Worm (Caenorhabditis elegans) whole organism, dauer: ENCODE measurements around the gene ZK1240.1.

Source experiments
- unc-62 ChIP-seq: sonication (generic microtip); optimal IDR thresholded peaks from 2 replicates; lab custom pipeline; 2017; ENCODE audit warnings: missing biosample characterization, missing genetic modification reagents, missing genetic modification characterization

Gene ZK1240.1

ce11 chrII:2317883-2318357, 11.3 kb upstream of the ZK1240.1 start, which contains the start of the genes ZK1240.5 and ZK1240.9:
TSS of gene ZK1240.5 (minus strand) at chrII:2317933.
TSS of gene ZK1240.9 (plus strand) at chrII:2318189.
- TF ChIP-seq unc-62 (GFP tag; lab: Kevin White, UChicago): no peak

DNA sequence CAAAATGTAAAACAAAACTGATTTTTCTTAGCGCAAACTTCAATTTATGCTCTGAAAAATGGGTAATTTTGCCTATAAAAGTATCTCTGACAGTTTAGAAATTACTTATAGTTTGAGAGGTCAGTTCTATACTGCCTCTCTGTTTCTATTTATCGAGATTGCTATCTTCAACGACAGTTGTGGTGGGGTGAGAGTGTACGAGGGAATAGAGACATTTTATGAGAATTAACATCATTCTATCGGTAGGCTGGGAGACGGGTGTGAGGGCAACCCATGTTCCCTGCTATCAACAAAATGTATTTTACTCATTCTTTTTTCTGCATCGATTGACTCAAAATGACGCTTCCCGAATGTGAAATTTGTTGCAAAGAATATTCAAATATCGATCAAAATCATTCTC, 9.1 kb upstream of the ZK1240.1 start, which contains the start of gene ZK1240.3:
Gene ZK1240.3 (plus strand): TSS at position 238 of the 400 bp plus-strand sequence.
- no peak for TF ChIP-seq unc-62 (GFP tag; lab: Kevin White, UChicago)

- TF ChIP-seq unc-62 (GFP tag; lab: Kevin White, UChicago): no peak
Observed at ce11 chrII:2322857-2323518, 6.2 kb upstream of the ZK1240.1 start, which contains the start of the genes ZK1240.6 and ZK1240.2. TSS of gene ZK1240.6 (minus strand) at chrII:2322907. TSS of gene ZK1240.2 (plus strand) at chrII:2323376.

DNA sequence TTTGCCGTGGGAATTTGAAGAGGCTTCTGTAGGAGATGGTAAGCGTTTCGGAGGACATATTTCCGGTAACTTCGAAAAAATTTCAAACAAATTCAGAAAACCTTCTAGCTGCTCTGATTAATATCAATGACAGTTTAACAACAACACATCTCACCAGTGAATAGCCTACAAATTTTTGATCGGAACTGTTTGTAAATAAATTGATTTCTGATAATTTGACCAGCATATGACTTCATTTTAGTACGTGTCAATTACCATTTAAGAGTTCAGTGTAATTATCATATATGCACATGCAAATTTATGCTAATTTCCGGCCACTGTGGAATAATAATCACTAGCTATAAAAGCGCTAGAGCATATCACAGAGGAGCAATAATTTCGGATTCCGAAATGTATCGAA, 4.2 kb upstream of the ZK1240.1 start, which contains the start of gene ZK1240.11:
Gene ZK1240.11 (plus strand): TSS at position 301 of the 400 bp plus-strand sequence.
- TF ChIP-seq unc-62 (GFP tag; lab: Kevin White, UChicago): no peak

DNA sequence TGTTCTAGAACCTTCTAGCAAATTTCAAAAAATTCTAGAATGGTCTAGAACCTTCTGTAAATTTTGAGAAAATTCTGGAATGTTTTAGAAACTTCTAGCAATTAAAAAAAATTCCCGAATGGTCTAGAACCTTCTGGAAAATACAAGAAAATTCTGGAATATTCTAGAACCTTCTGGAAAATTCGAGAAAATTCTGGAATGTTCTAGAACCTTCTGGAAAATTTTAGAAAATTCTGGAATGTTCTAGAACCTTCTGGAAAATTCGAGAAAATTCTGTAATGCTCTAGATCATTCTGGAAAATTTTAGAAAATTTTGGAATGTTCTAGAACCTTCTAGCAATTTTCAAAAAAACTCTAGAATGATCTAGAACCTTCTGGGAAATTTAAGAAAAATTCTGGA, 1.3 kb downstream of the ZK1240.1 start:
- TF ChIP-seq unc-62 (GFP tag; lab: Kevin White, UChicago): no peak

DNA sequence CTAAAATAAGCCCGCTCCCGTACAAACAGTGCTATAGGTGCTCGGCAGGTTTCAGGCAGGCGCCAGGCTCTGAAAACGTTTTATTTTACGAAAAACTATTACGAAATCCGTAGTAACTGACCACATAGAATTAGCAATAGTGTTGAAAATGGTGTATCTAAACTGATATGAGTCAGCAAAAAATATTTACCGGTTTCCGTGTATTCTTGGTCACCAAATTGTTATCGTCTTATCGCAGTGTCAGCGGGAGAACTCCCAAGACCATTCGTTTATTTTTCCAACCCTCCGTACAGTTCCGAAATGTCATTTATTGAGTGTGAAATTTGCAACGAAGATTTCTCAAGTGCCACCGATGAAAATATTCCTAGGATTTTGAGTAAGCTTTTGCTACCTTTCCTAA, 3.0 kb downstream of the ZK1240.1 start, which contains the start of gene F43C11.8:
Gene F43C11.8 (plus strand): TSS at position 301 of the 400 bp plus-strand sequence.
- no peak for TF ChIP-seq unc-62 (GFP tag; lab: Kevin White, UChicago)

- no peak for TF ChIP-seq unc-62 (GFP tag; lab: Kevin White, UChicago)
Observed at ce11 chrII:2335572-2335971, 6.4 kb downstream of the ZK1240.1 start, which contains the start of gene F43C11.7. TSS of gene F43C11.7 (plus strand) at chrII:2335897.

- no peak for TF ChIP-seq unc-62 (GFP tag; lab: Kevin White, UChicago)
Observed at ce11 chrII:2336177-2336576, 7.0 kb downstream of the ZK1240.1 start.

DNA sequence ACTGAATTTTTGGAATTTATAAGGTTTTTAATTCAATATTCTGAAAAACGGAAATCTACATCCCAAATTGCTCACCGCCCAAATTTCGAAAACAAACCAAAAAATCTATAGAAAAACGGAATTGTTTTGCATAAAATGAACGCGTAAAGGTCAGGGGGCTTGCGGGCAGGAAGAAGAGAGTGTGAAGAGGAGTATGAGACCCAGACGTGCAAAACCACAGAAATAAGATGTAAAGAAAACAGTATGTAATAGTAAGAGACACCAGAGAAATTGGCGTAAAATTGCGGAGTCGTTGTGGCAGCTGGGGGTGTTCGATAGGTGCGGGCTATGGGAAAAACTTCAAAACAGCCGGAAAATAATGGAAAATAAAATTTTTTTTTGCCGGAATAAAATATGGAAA, 11.8 kb downstream of the ZK1240.1 start:
- no peak for TF ChIP-seq unc-62 (GFP tag; lab: Kevin White, UChicago)

ce11 chrII:2341515-2341914, 12.3 kb downstream of the ZK1240.1 start, which contains the start of gene enri-1:
TSS of gene enri-1 (minus strand) at chrII:2341615.
- no peak for TF ChIP-seq unc-62 (GFP tag; lab: Kevin White, UChicago)

- no peak for TF ChIP-seq unc-62 (GFP tag; lab: Kevin White, UChicago)
Observed at ce11 chrII:2342004-2342479, 12.8 kb downstream of the ZK1240.1 start, which contains the start of gene F43C11.6. TSS of gene F43C11.6 (plus strand) at chrII:2342429.

DNA sequence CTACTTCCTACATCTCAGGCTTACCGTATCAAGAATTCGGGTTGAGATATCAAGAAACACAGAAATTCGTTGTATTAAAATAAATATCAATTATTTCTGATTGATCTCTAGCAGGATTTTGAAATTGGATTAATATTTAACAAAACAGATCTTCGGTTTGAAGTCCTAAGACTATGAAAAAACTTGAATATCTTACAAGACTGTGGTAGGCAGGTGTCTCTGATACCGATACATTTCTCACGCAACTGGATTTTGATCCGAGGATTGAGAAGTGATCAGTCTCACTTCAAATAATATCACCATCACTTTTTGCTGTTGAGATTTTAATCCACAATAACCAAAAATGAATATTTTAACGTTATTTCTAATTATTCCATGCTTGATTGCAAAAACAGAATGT, 17.5 kb downstream of the ZK1240.1 start, which contains the start of gene F43C11.4:
Gene F43C11.4 (plus strand): TSS at position 301 of the 400 bp plus-strand sequence.
- TF ChIP-seq unc-62 (GFP tag; lab: Kevin White, UChicago): no peak

DNA sequence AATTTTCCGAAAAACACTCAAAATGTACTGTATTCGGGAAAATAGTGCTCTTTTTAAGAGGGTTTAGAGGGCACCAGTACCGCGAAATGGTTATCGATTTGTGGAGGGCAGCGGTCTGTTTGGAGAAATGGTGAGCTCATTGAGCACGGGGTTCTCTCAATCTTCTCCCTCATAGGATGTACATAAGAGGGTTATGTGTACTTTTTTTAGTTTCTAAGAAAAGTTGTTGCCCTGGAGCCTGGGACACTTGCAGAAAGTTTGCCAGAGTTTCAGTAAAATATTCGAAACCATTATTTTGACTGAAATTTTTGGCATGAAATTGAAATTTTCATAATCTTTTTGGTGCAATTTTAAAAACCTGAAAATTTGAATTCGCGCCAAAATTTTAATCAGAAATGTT, 23.4 kb downstream of the ZK1240.1 start, which contains the start of gene F43C11.10:
Gene F43C11.10 (minus strand): TSS at position 101 of the 400 bp plus-strand sequence.
- TF ChIP-seq unc-62 (GFP tag; lab: Kevin White, UChicago): no peak

DNA sequence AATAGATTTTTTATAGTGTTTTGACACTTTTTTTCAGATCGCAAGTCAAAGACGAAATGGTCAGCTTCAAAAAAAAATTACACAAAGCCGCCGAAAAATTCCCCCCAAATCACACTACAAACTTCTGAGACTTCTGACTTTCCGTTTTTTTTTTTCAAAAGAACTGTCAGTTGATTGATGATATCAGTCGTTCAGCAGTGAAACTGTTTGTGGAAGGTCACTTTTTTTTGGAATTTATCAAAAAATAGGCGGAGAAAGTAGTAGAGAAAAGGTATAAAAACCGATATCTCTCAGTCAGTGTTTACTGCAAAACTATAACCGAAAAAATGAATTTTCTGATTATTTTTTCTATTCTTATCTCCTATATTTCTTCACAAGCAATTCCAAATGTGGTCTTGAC, 23.8 kb downstream of the ZK1240.1 start, which contains the start of gene F43C11.3:
Gene F43C11.3 (plus strand): TSS at position 301 of the 400 bp plus-strand sequence.
- no peak for TF ChIP-seq unc-62 (GFP tag; lab: Kevin White, UChicago)

DNA sequence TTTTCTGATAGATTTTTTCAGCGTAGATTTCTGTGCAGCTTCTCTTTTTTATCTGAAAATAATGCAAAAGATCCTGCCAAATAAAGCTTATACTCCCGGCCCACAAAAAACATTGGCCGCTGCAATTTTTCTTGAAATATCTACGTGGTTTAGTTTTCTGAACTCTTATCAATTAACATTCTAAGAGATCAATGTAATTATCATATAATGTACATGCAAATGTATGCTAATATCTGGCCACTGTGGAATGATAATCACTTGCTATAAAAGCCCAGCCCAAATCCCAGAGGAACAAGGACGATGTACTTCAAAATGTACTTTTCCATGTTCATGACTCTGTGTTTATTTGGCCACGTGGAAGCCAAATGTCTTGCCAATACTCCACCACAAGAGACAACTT, 25.3 kb downstream of the ZK1240.1 start, which contains the start of gene F43C11.2:
Gene F43C11.2 (plus strand): TSS at position 301 of the 400 bp plus-strand sequence.
- TF ChIP-seq unc-62 (GFP tag; lab: Kevin White, UChicago): no peak

DNA sequence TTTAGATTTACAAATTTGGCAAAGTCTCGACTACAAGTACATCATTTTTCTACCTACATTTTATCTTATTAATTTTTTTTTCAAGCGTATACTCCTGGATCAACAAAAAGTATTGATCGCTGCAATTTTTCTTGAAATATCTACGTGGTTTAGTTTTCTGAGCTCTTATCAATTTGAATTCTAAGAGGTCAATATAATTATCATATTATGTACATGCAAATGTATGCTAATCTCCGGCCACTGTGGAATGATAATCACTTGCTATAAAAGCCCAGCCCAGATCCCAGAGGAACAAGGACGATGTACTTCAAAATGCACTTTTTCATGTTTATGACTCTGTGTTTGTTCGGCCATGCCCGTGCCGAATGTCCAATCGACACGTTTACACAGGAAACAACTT, 27.6 kb downstream of the ZK1240.1 start, which contains the start of gene F43C11.1:
Gene F43C11.1 (plus strand): TSS at position 301 of the 400 bp plus-strand sequence.
- TF ChIP-seq unc-62 (GFP tag; lab: Kevin White, UChicago): no peak
